Fruit fly (Drosophila melanogaster): Measurements from ENCODE around the gene CG17593.

- TF ChIP-seq psq (optimal IDR thresholded peaks at IDR 0.05) (no peak), Dll (optimal IDR thresholded peaks at IDR 0.05) (no peak), CG8478 (optimal IDR thresholded peaks at IDR 0.05) (no peak)
Observed at dm6 chr2L:3548879-3549278, 34.2 kb downstream of the CG17593 start.
